Worm (Caenorhabditis elegans) whole organism, L4 larva: ENCODE measurements around the gene ccpp-6.

Experiments
- F10B5.3 ChIP-seq: sonication (generic microtip); optimal IDR thresholded peaks from 2 replicates; lab custom pipeline; 2016; ENCODE audit warnings: mild to moderate bottlenecking, missing genetic modification characterization, missing compliant biosample characterization
- F26F4.8 ChIP-seq: fragments of 200-800 bp; sonication (Bioruptor generic); conservative IDR thresholded peaks from 2 replicates; pipeline ENCODE4 v1.3.6; 2022; ENCODE audit warnings: missing genetic modification characterization, missing compliant biosample characterization
- R02D3.7 ChIP-seq: fragments of 150-350 bp; sonication (generic microtip); optimal IDR thresholded peaks from 3 replicates; lab custom pipeline; 2014; ENCODE audit warnings: missing biosample characterization, missing genetic modification characterization
- Y105C5A.15 ChIP-seq: fragments of 200-800 bp; sonication (Bioruptor generic); IDR thresholded peaks from 2 replicates; pipeline ENCODE4 v1.3.6; 2022; ENCODE audit warnings: missing genetic modification characterization, missing compliant biosample characterization
- Y75B8A.6 ChIP-seq: fragments of 200-800 bp; sonication (Bioruptor generic); IDR thresholded peaks from 2 replicates; pipeline ENCODE4 v1.3.6; 2022; ENCODE audit warnings: missing genetic modification reagents, missing genetic modification characterization, missing compliant biosample characterization
- aha-1 ChIP-seq: fragments of 150-350 bp; peaks from one replicate; lab custom pipeline; 2014; ENCODE audit warnings: missing biosample characterization, missing genetic modification characterization
- aly-2 ChIP-seq: sonication (generic microtip); optimal IDR thresholded peaks from 2 replicates; lab custom pipeline; 2018; ENCODE audit warnings: missing biosample characterization, missing genetic modification characterization
- ama-1 ChIP-seq: fragments of 150-350 bp; optimal IDR thresholded peaks from 2 replicates; lab custom pipeline; 2014; ENCODE audit warnings: inconsistent platforms, mixed read lengths
- ceh-28 ChIP-seq: fragments of 150-350 bp; optimal IDR thresholded peaks from 2 replicates; lab custom pipeline; 2014; ENCODE audit warnings: missing biosample characterization, missing genetic modification reagents, missing genetic modification characterization
- ceh-44 ChIP-seq: fragments of 200-800 bp; sonication (Bioruptor generic); IDR thresholded peaks from 2 replicates; pipeline ENCODE4 v1.3.6; 2022; ENCODE audit warnings: missing genetic modification reagents, missing genetic modification characterization, missing compliant biosample characterization
- ceh-62 ChIP-seq: sonication (generic microtip); optimal IDR thresholded peaks from 2 replicates; lab custom pipeline; 2017; ENCODE audit warnings: missing biosample characterization, missing genetic modification characterization
- ceh-82 ChIP-seq: sonication (generic microtip); optimal IDR thresholded peaks from 2 replicates; lab custom pipeline; 2017; ENCODE audit warnings: missing biosample characterization, missing genetic modification characterization
- ces-1 ChIP-seq: fragments of 150-350 bp; sonication (generic microtip); optimal IDR thresholded peaks from 4 replicates; lab custom pipeline; 2014; ENCODE audit warnings: missing biosample characterization, missing genetic modification reagents, missing genetic modification characterization
- cey-2 ChIP-seq: sonication (generic microtip); optimal IDR thresholded peaks from 3 replicates; lab custom pipeline; 2017; ENCODE audit warnings: missing genetic modification characterization, mild to moderate bottlenecking, missing compliant biosample characterization, antibody characterized with exemption, borderline replicate concordance; ENCODE audit not compliant: insufficient read depth
- daf-12 ChIP-seq: fragments of 150-350 bp; optimal IDR thresholded peaks from 2 replicates; lab custom pipeline; 2014; ENCODE audit warnings: missing biosample characterization, missing genetic modification reagents, missing genetic modification characterization
- daf-19 ChIP-seq: fragments of 200-800 bp; sonication (Bioruptor generic); conservative IDR thresholded peaks from 2 replicates; pipeline ENCODE4 v1.3.6; 2022; ENCODE audit warnings: missing genetic modification characterization, missing compliant biosample characterization
- dmd-6 ChIP-seq: fragments of 200-800 bp; sonication (Bioruptor generic); IDR thresholded peaks from 2 replicates; pipeline ENCODE4 v1.3.6; 2022; ENCODE audit warnings: missing genetic modification reagents, missing genetic modification characterization, missing compliant biosample characterization
- dmd-8 ChIP-seq: fragments of 200-800 bp; sonication (Bioruptor generic); IDR thresholded peaks from 2 replicates; pipeline ENCODE4 v1.3.6; 2022; ENCODE audit warnings: missing genetic modification characterization, missing compliant biosample characterization
- dmd-9 ChIP-seq: fragments of 200-800 bp; sonication (Bioruptor generic); IDR thresholded peaks from 2 replicates; pipeline ENCODE4 v1.3.6; 2022; ENCODE audit warnings: missing genetic modification reagents, missing genetic modification characterization, missing compliant biosample characterization
- dve-1 ChIP-seq: sonication (generic microtip); optimal IDR thresholded peaks from 2 replicates; lab custom pipeline; 2017; ENCODE audit warnings: antibody characterized with exemption, mild to moderate bottlenecking, missing genetic modification characterization, missing compliant biosample characterization; ENCODE audit not compliant: insufficient read depth
- egl-43 ChIP-seq: fragments of 200-800 bp; sonication (Bioruptor generic); IDR thresholded peaks from 2 replicates; pipeline ENCODE4 v1.3.6; 2022; ENCODE audit warnings: missing genetic modification reagents, missing genetic modification characterization, missing compliant biosample characterization
- fkh-10 ChIP-seq: fragments of 150-350 bp; optimal IDR thresholded peaks from 2 replicates; lab custom pipeline; 2014; ENCODE audit warnings: missing biosample characterization, missing genetic modification reagents, missing genetic modification characterization
- gei-8 ChIP-seq: fragments of 200-800 bp; sonication (Bioruptor generic); optimal IDR thresholded peaks from 2 replicates; lab custom pipeline; 2018; ENCODE audit warnings: mild to moderate bottlenecking, missing genetic modification characterization, missing compliant biosample characterization
- hif-1 ChIP-seq, 2 experiments: sonication (generic microtip); optimal IDR thresholded peaks; 2 replicates each; lab custom pipeline; 2016 to 2017; ENCODE audit warnings: missing compliant biosample characterization in 2 of 2, missing genetic modification characterization in 2 of 2, missing genetic modification reagents in 2 of 2, missing genotype in 2 of 2, mild to moderate bottlenecking in 1 of 2
- hlh-11 ChIP-seq: fragments of 200-800 bp; sonication (Bioruptor generic); optimal IDR thresholded peaks from 2 replicates; lab custom pipeline; 2018; ENCODE audit warnings: mild to moderate bottlenecking, missing genetic modification characterization, missing compliant biosample characterization
- hlh-30 ChIP-seq: sonication (generic microtip); optimal IDR thresholded peaks from 2 replicates; lab custom pipeline; 2017; ENCODE audit warnings: antibody characterized with exemption, mild to moderate bottlenecking, missing genetic modification characterization, missing compliant biosample characterization; ENCODE audit not compliant: insufficient read depth
- lim-7 ChIP-seq: fragments of 200-800 bp; sonication (Bioruptor generic); IDR thresholded peaks from 2 replicates; pipeline ENCODE4 v1.3.6; 2022; ENCODE audit warnings: missing genetic modification characterization, missing compliant biosample characterization
- lin-15B ChIP-seq: fragments of 150-350 bp; sonication (generic microtip); optimal IDR thresholded peaks from 3 replicates; lab custom pipeline; 2014; ENCODE audit warnings: missing biosample characterization, missing genetic modification characterization
- lin-39 ChIP-seq: fragments of 150-350 bp; optimal IDR thresholded peaks from 2 replicates; lab custom pipeline; 2014; ENCODE audit warnings: missing biosample characterization, missing genetic modification reagents, missing genetic modification characterization
- lsy-2 ChIP-seq, 2 experiments: fragments of 150-350 bp in 1 of 2; sonication (generic microtip) in 1 of 2; optimal IDR thresholded peaks; 2 replicates each; lab custom pipeline; 2014 to 2017; ENCODE audit warnings: missing biosample characterization in 2 of 2, missing genetic modification characterization in 2 of 2
- madf-5 ChIP-seq, 2 experiments: fragments of 200-800 bp; sonication (Bioruptor generic); IDR thresholded peaks; 2 replicates each; pipeline ENCODE4 v1.3.6; 2022; ENCODE audit warnings: missing compliant biosample characterization in 2 of 2, missing genetic modification characterization in 2 of 2
- mdl-1 ChIP-seq, 2 experiments: fragments of 150-350 bp in 1 of 2; sonication (generic microtip) in 1 of 2; optimal IDR thresholded peaks; 2 replicates each; lab custom pipeline; 2014 to 2017; ENCODE audit warnings: missing biosample characterization in 2 of 2, missing genetic modification characterization in 2 of 2
- mdt-29 ChIP-seq: fragments of 200-800 bp; sonication (Bioruptor generic); IDR thresholded peaks from 2 replicates; pipeline ENCODE4 v1.3.6; 2022; ENCODE audit warnings: missing genetic modification reagents, missing genetic modification characterization, missing compliant biosample characterization
- mxl-2 ChIP-seq: fragments of 200-800 bp; sonication (Bioruptor generic); conservative IDR thresholded peaks from 2 replicates; pipeline ENCODE4 v1.3.6; 2022; ENCODE audit warnings: missing genetic modification reagents, missing genetic modification characterization, missing compliant biosample characterization
- nhr-11 ChIP-seq: fragments of 150-350 bp; optimal IDR thresholded peaks from 2 replicates; lab custom pipeline; 2014; ENCODE audit warnings: missing biosample characterization, missing genetic modification characterization
- nhr-237 ChIP-seq: sonication (generic microtip); optimal IDR thresholded peaks from 2 replicates; lab custom pipeline; 2017; ENCODE audit warnings: missing biosample characterization, missing genetic modification characterization
- nhr-25 ChIP-seq: sonication (generic microtip); optimal IDR thresholded peaks from 2 replicates; lab custom pipeline; 2017; ENCODE audit warnings: missing genetic modification characterization, mild to moderate bottlenecking, missing compliant biosample characterization, antibody characterized with exemption, moderate library complexity, borderline replicate concordance; ENCODE audit not compliant: insufficient read depth
- nhr-76 ChIP-seq: fragments of 150-350 bp; optimal IDR thresholded peaks from 2 replicates; lab custom pipeline; 2014; ENCODE audit warnings: missing biosample characterization, missing genetic modification characterization
- pqm-1 ChIP-seq: sonication (generic microtip); optimal IDR thresholded peaks from 2 replicates; lab custom pipeline; 2017; ENCODE audit warnings: missing biosample characterization, missing genetic modification characterization
- rbr-2 ChIP-seq: sonication (generic microtip); optimal IDR thresholded peaks from 2 replicates; lab custom pipeline; 2016; ENCODE audit warnings: missing genotype, missing genetic modification characterization, missing compliant biosample characterization
- saeg-2 ChIP-seq: fragments of 200-800 bp; sonication (Bioruptor generic); IDR thresholded peaks from 2 replicates; pipeline ENCODE4 v1.3.6; 2022; ENCODE audit warnings: missing genetic modification reagents, missing genetic modification characterization, missing compliant biosample characterization
- sdz-12 ChIP-seq: fragments of 200-800 bp; sonication (Bioruptor generic); optimal IDR thresholded peaks from 2 replicates; lab custom pipeline; 2018; ENCODE audit warnings: mild to moderate bottlenecking, missing genetic modification characterization, missing compliant biosample characterization
- set-16 ChIP-seq: fragments of 200-800 bp; sonication (Bioruptor generic); IDR thresholded peaks from 2 replicates; pipeline ENCODE4 v1.3.6; 2022; ENCODE audit warnings: missing genetic modification reagents, missing genetic modification characterization, missing compliant biosample characterization
- snpc-1.2 ChIP-seq: fragments of 200-800 bp; sonication (Bioruptor generic); IDR thresholded peaks from 2 replicates; pipeline ENCODE4 v1.3.6; 2022; ENCODE audit warnings: missing genetic modification reagents, missing genetic modification characterization, missing compliant biosample characterization
- tag-97 ChIP-seq: fragments of 200-800 bp; sonication (Bioruptor generic); IDR thresholded peaks from 2 replicates; pipeline ENCODE4 v1.3.6; 2022; ENCODE audit warnings: missing genetic modification characterization, missing compliant biosample characterization
- tra-1 ChIP-seq: fragments of 200-800 bp; sonication (Bioruptor generic); IDR thresholded peaks from 2 replicates; pipeline ENCODE4 v1.3.6; 2022; ENCODE audit warnings: missing genetic modification reagents, missing genetic modification characterization, missing compliant biosample characterization
- unc-62 ChIP-seq, 3 experiments: fragments of 150-350 bp in 1 of 3; sonication (generic microtip); optimal IDR thresholded peaks in 2 of 3; peaks in 1 of 3; 1 replicate in 1 of 3; 2 replicates in 2 of 3; lab custom pipeline; 2014 to 2017; ENCODE audit warnings: missing biosample characterization in 3 of 3, missing genetic modification characterization in 3 of 3, missing genetic modification reagents in 3 of 3, missing genotype in 1 of 3
- vab-7 ChIP-seq: fragments of 200-800 bp; sonication (Bioruptor generic); IDR thresholded peaks from 2 replicates; pipeline ENCODE4 v1.3.6; 2022; ENCODE audit warnings: missing genetic modification reagents, missing genetic modification characterization, missing compliant biosample characterization
- zag-1 ChIP-seq: fragments of 150-350 bp; optimal IDR thresholded peaks from 2 replicates; lab custom pipeline; 2014; ENCODE audit warnings: missing biosample characterization, missing genetic modification characterization
- zip-11 ChIP-seq: fragments of 200-800 bp; sonication (Bioruptor generic); IDR thresholded peaks from 2 replicates; pipeline ENCODE4 v1.3.6; 2022; ENCODE audit warnings: missing genetic modification characterization, missing compliant biosample characterization
- zip-2 ChIP-seq: fragments of 150-350 bp; optimal IDR thresholded peaks from 2 replicates; lab custom pipeline; 2014; ENCODE audit warnings: missing biosample characterization, missing genetic modification characterization

ccpp-6 gene

ce11 chrII:5353642-5354041, 33.5 kb downstream of the ccpp-6 start (continued):
- peak; percentile 7 for TF ChIP-seq hlh-11 (tag; lab: Kevin White, UChicago)
- peak; percentile 85 for TF ChIP-seq gei-8
- peak; percentile 93 for TF ChIP-seq Y75B8A.6 (GFP tag; lab: Robert Waterston, UW)
- no peak for TF ChIP-seq nhr-25 (tag; lab: Kevin White, UChicago)
- peak; percentile 84 for TF ChIP-seq vab-7 (GFP tag; lab: Robert Waterston, UW)
- TF ChIP-seq rbr-2 (tag; lab: Kevin White, UChicago): peak; percentile 38
- TF ChIP-seq daf-19 (GFP tag; lab: Robert Waterston, UW): peak; percentile 86
- no peak for TF ChIP-seq set-16 (GFP tag; lab: Robert Waterston, UW)
- TF ChIP-seq Y105C5A.15 (GFP tag; lab: Robert Waterston, UW): peak; percentile 97
- TF ChIP-seq ceh-28 (tag; lab: Kevin White, UChicago): no peak
- no peak for TF ChIP-seq hlh-30 (tag; lab: Kevin White, UChicago)
- TF ChIP-seq lin-15B: no peak
- no peak for TF ChIP-seq mdl-1 (tag; optimal IDR thresholded peaks at IDR 0.05; lab: Kevin White, UChicago)
- TF ChIP-seq ceh-82: no peak
- TF ChIP-seq nhr-237: no peak
- peak; percentile 78 for TF ChIP-seq tra-1 (GFP tag; lab: Robert Waterston, UW)
- peak in 1 of 2 experiments; percentile 62 for TF ChIP-seq hif-1 (tag; optimal IDR thresholded peaks at IDR 0.05; lab: Kevin White, UChicago)
- no peak for TF ChIP-seq ceh-44
- no peak for TF ChIP-seq nhr-11 (tag; lab: Kevin White, UChicago)
- peak; percentile 89 for TF ChIP-seq F26F4.8 (GFP tag; lab: Robert Waterston, UW)
- no peak for TF ChIP-seq unc-62 (GFP tag; optimal IDR thresholded peaks at IDR 0.05 in 1 of 2; lab: Kevin White, UChicago)
- TF ChIP-seq unc-62 (tag; optimal IDR thresholded peaks at IDR 0.05; lab: Kevin White, UChicago): no peak
- no peak for TF ChIP-seq ces-1 (GFP tag; lab: Kevin White, UChicago)
- peak; percentile 44 for TF ChIP-seq dve-1
- TF ChIP-seq cey-2: no peak
- TF ChIP-seq fkh-10 (GFP tag; lab: Kevin White, UChicago): no peak
- no peak for TF ChIP-seq nhr-76 (tag; lab: Kevin White, UChicago)
- TF ChIP-seq lsy-2 (tag; optimal IDR thresholded peaks at IDR 0.05; lab: Kevin White, UChicago): peak in 1 of 2 experiments; percentile 37
- peak; percentile 76 for TF ChIP-seq zip-11
- TF ChIP-seq madf-5 (GFP tag; IDR thresholded peaks at IDR 0.05; lab: Robert Waterston, UW): peak; percentile 87 to 97
- TF ChIP-seq lin-39 (tag; lab: Kevin White, UChicago): no peak
- TF ChIP-seq snpc-1.2 (GFP tag; lab: Robert Waterston, UW): peak; percentile 83
- peak; percentile 61 for TF ChIP-seq mdt-29
- no peak for TF ChIP-seq zag-1 (tag; lab: Kevin White, UChicago)
- no peak for TF ChIP-seq ama-1 (lab: Kevin White, UChicago)
- no peak for TF ChIP-seq daf-12 (tag; lab: Kevin White, UChicago)
- peak; percentile 20 for TF ChIP-seq F10B5.3 (tag; lab: Kevin White, UChicago)
- TF ChIP-seq saeg-2 (GFP tag; lab: Robert Waterston, UW): peak; percentile 75
- TF ChIP-seq dmd-8 (GFP tag; lab: Robert Waterston, UW): peak; percentile 97
- no peak for TF ChIP-seq tag-97 (GFP tag; lab: Robert Waterston, UW)
- TF ChIP-seq ceh-62 (tag; lab: Kevin White, UChicago): no peak
- peak; percentile 86 for TF ChIP-seq egl-43 (GFP tag; lab: Robert Waterston, UW)
- peak; percentile 65 for TF ChIP-seq sdz-12 (GFP tag; lab: Kevin White, UChicago)
- TF ChIP-seq zip-2: no peak
- TF ChIP-seq pqm-1 (tag; lab: Kevin White, UChicago): no peak
- no peak for TF ChIP-seq mxl-2 (GFP tag; lab: Robert Waterston, UW)
- peak; percentile 62 for TF ChIP-seq aha-1 (tag; lab: Kevin White, UChicago)
- TF ChIP-seq aly-2 (tag; lab: Kevin White, UChicago): no peak
- peak; percentile 98 for TF ChIP-seq lim-7 (GFP tag; lab: Robert Waterston, UW)
- 0 out of 2 replicates have a peak, but pooled peaks have one; percentile 28 for TF ChIP-seq dmd-9
- 0 out of 2 replicates have a peak, but pooled peaks have one; percentile 27 for TF ChIP-seq dmd-6 (GFP tag; lab: Robert Waterston, UW)
- no peak for TF ChIP-seq R02D3.7
